Fruit fly (Drosophila melanogaster) whole organism, pupa: ENCODE measurements around the gene CG34355.

Source experiments
- CG10348 ChIP-seq: fragments of 200-800 bp; sonication (Bioruptor generic); IDR thresholded peaks from 2 replicates; pipeline ENCODE4 v1.3.6; 2022; ENCODE audit warnings: missing biosample characterization, missing genetic modification characterization
- CG12605 ChIP-seq: fragments of 200-800 bp; sonication (Bioruptor generic); IDR thresholded peaks from 2 replicates; pipeline ENCODE4 v1.3.6; 2022; ENCODE audit warnings: missing biosample characterization, missing genetic modification characterization
- CG15710 ChIP-seq: fragments of 200-800 bp; sonication (Bioruptor generic); optimal IDR thresholded peaks from 2 replicates; lab custom pipeline; 2018; ENCODE audit warnings: missing biosample characterization, mild to moderate bottlenecking, missing genetic modification characterization, moderate library complexity
- CG34367 ChIP-seq: fragments of 200-800 bp; sonication (Bioruptor generic); optimal IDR thresholded peaks from 2 replicates; lab custom pipeline; 2018; ENCODE audit warnings: missing biosample characterization, mild to moderate bottlenecking, missing genetic modification characterization
- CG8301 ChIP-seq: fragments of 200-800 bp; sonication (Bioruptor generic); optimal IDR thresholded peaks from 2 replicates; lab custom pipeline; 2018; ENCODE audit warnings: missing biosample characterization, mild to moderate bottlenecking, missing genetic modification characterization
- CG9948 ChIP-seq: fragments of 200-800 bp; sonication (Bioruptor generic); optimal IDR thresholded peaks from 2 replicates; lab custom pipeline; 2018; ENCODE audit warnings: missing biosample characterization, mild to moderate bottlenecking, missing genetic modification characterization, moderate library complexity
- D1 ChIP-seq: fragments of 200-800 bp; sonication (Bioruptor generic); optimal IDR thresholded peaks from 2 replicates; lab custom pipeline; 2018; ENCODE audit warnings: missing biosample characterization, mild to moderate bottlenecking, missing genetic modification characterization, moderate library complexity
- EcR ChIP-seq: fragments of 200-800 bp; sonication (Bioruptor generic); optimal IDR thresholded peaks from 3 replicates; lab custom pipeline; 2019; ENCODE audit warnings: missing biosample characterization, missing genetic modification characterization, mild to moderate bottlenecking, moderate library complexity, missing genetic modification reagents
- Ets98B ChIP-seq: fragments of 200-800 bp; sonication (Bioruptor generic); IDR thresholded peaks from 2 replicates; pipeline ENCODE4 v1.3.6; 2022; ENCODE audit warnings: missing biosample characterization, missing genetic modification characterization
- Pif1A ChIP-seq: fragments of 200-800 bp; sonication (Bioruptor generic); optimal IDR thresholded peaks from 3 replicates; lab custom pipeline; 2016; ENCODE audit warnings: missing biosample characterization, missing genetic modification characterization
- Pif1B ChIP-seq: fragments of 200-800 bp; sonication (Bioruptor generic); optimal IDR thresholded peaks from 3 replicates; lab custom pipeline; 2016; ENCODE audit warnings: missing biosample characterization, missing genetic modification characterization
- gl ChIP-seq: fragments of 200-800 bp; sonication (Bioruptor generic); optimal IDR thresholded peaks from 2 replicates; lab custom pipeline; 2018; ENCODE audit warnings: missing biosample characterization, mild to moderate bottlenecking, missing genetic modification characterization

dm6 chr3R:23783403-23783757 lies 20.3 kb upstream of the CG34355 start:
- no peak for TF ChIP-seq EcR (GFP tag; lab: Kevin White, UChicago)
- TF ChIP-seq CG9948 (tag; lab: Kevin White, UChicago), result no peak
- no peak for TF ChIP-seq Pif1B (GFP tag; lab: Kevin White, UChicago)
- no peak for TF ChIP-seq CG10348 (GFP tag; lab: Robert Waterston, UW)
- TF ChIP-seq CG34367 (tag; lab: Kevin White, UChicago), result no peak
- TF ChIP-seq CG8301, result no peak
- TF ChIP-seq D1 (tag; lab: Kevin White, UChicago), result no peak
- no peak for TF ChIP-seq CG12605 (GFP tag; lab: Robert Waterston, UW)
- no peak for TF ChIP-seq Ets98B (GFP tag; lab: Robert Waterston, UW)
- TF ChIP-seq gl (tag; lab: Kevin White, UChicago), result no peak
- no peak for TF ChIP-seq CG15710 (tag; lab: Kevin White, UChicago)
- TF ChIP-seq Pif1A, result no peak
